Fruit fly (Drosophila melanogaster) whole organism, embryonic: Measurements from ENCODE around the gene CG15641.

Experiments
- ATbp ChIP-seq: fragments of 200-800 bp; sonication (Bioruptor generic); optimal IDR thresholded peaks from 2 replicates; lab custom pipeline; 2017; ENCODE audit warnings: missing biosample characterization, mild to moderate bottlenecking, missing genetic modification characterization, missing genetic modification reagents
- Abd-B ChIP-seq: fragments of 200-800 bp; sonication (Bioruptor generic); optimal IDR thresholded peaks from 2 replicates; lab custom pipeline; 2018; ENCODE audit warnings: missing biosample characterization, mild to moderate bottlenecking, missing genetic modification characterization, moderate library complexity
- Atf3 ChIP-seq: fragments of 200-800 bp; sonication (Bioruptor generic); optimal IDR thresholded peaks from 3 replicates; lab custom pipeline; 2016; ENCODE audit warnings: missing biosample characterization, missing genetic modification characterization
- Awh ChIP-seq: fragments of 200-800 bp; sonication (Bioruptor generic); IDR thresholded peaks from 2 replicates; pipeline ENCODE4, ENCODE4 v1.3.6; 2022; ENCODE audit warnings: missing biosample characterization, missing genetic modification characterization
- Blimp-1 ChIP-seq: fragments of 200-800 bp; sonication (Bioruptor generic); optimal IDR thresholded peaks from 3 replicates; lab custom pipeline; 2018; ENCODE audit warnings: missing biosample characterization, missing genetic modification characterization, mild to moderate bottlenecking, moderate library complexity, missing genetic modification reagents
- C15 ChIP-seq: fragments of 200-800 bp; sonication (Bioruptor generic); IDR thresholded peaks from 3 replicates; pipeline ENCODE4 v1.3.6; 2022; ENCODE audit warnings: missing biosample characterization, missing genetic modification characterization
- CG10267 ChIP-seq: fragments of 200-800 bp; sonication (Bioruptor generic); optimal IDR thresholded peaks from 2 replicates; lab custom pipeline; 2018; ENCODE audit warnings: missing biosample characterization, mild to moderate bottlenecking, missing genetic modification characterization, moderate library complexity
- CG11247 ChIP-seq: fragments of 200-800 bp; sonication (Bioruptor generic); IDR thresholded peaks from 2 replicates; pipeline ENCODE4 v1.3.6; 2022; ENCODE audit warnings: missing biosample characterization, missing genetic modification characterization
- CG13424 ChIP-seq: fragments of 200-800 bp; sonication (Bioruptor generic); optimal IDR thresholded peaks from 2 replicates; lab custom pipeline; 2019; ENCODE audit warnings: missing biosample characterization, mild to moderate bottlenecking, missing genetic modification characterization, moderate library complexity
- CG1647 ChIP-seq: fragments of 200-800 bp; sonication (Bioruptor generic); optimal IDR thresholded peaks from 3 replicates; lab custom pipeline; 2016; ENCODE audit warnings: missing biosample characterization, missing genetic modification characterization
- CG16813 ChIP-seq: fragments of 200-800 bp; sonication (Bioruptor generic); IDR thresholded peaks from 3 replicates; pipeline ENCODE4 v1.3.6; 2022; ENCODE audit warnings: missing biosample characterization, missing genetic modification characterization; ENCODE audit not compliant: partially characterized antibody
- CG17359 ChIP-seq: fragments of 200-800 bp; sonication (Bioruptor generic); optimal IDR thresholded peaks from 3 replicates; lab custom pipeline; 2018; ENCODE audit warnings: missing biosample characterization, mild to moderate bottlenecking, missing genetic modification characterization, moderate library complexity
- CG30020 ChIP-seq: fragments of 200-800 bp; optimal IDR thresholded peaks from 2 replicates; lab custom pipeline; 2019; ENCODE audit warnings: missing biosample characterization, mild to moderate bottlenecking, missing genetic modification characterization, moderate library complexity
- CG3163 ChIP-seq: fragments of 200-800 bp; sonication (Bioruptor generic); optimal IDR thresholded peaks from 3 replicates; lab custom pipeline; 2016; ENCODE audit warnings: missing biosample characterization, missing genetic modification characterization
- CG33213 ChIP-seq: fragments of 200-800 bp; sonication (Bioruptor generic); optimal IDR thresholded peaks from 3 replicates; lab custom pipeline; 2016; ENCODE audit warnings: missing biosample characterization, missing genetic modification characterization
- CG33557 ChIP-seq: fragments of 200-800 bp; sonication (Bioruptor generic); optimal IDR thresholded peaks from 2 replicates; lab custom pipeline; 2019; ENCODE audit warnings: missing biosample characterization, mild to moderate bottlenecking, missing genetic modification characterization, moderate library complexity
- CG34422 ChIP-seq: fragments of 200-800 bp; sonication (Bioruptor generic); IDR thresholded peaks from 3 replicates; pipeline ENCODE4 v1.3.6; 2022; ENCODE audit warnings: missing biosample characterization, missing genetic modification characterization
- CG3838 ChIP-seq: fragments of 200-800 bp; sonication (Bioruptor generic); optimal IDR thresholded peaks from 3 replicates; lab custom pipeline; 2016; ENCODE audit warnings: missing biosample characterization, missing genetic modification characterization
- CG5180 ChIP-seq: fragments of 200-800 bp; sonication (Bioruptor generic); optimal IDR thresholded peaks from 3 replicates; lab custom pipeline; 2017; ENCODE audit warnings: missing biosample characterization, missing genetic modification characterization, mild to moderate bottlenecking, moderate library complexity, missing genetic modification reagents
- CG6175 ChIP-seq: fragments of 200-800 bp; sonication (Bioruptor generic); IDR thresholded peaks from 3 replicates; pipeline ENCODE4 v1.3.6; 2022; ENCODE audit warnings: missing biosample characterization, missing genetic modification characterization
- CG9817 ChIP-seq: fragments of 200-800 bp; sonication (Bioruptor generic); optimal IDR thresholded peaks from 2 replicates; lab custom pipeline; 2018; ENCODE audit warnings: missing biosample characterization, mild to moderate bottlenecking, missing genetic modification characterization, moderate library complexity
- Dref ChIP-seq: fragments of 200-800 bp; sonication (Bioruptor generic); IDR thresholded peaks from 2 replicates; pipeline ENCODE4 v1.3.6; 2022; ENCODE audit warnings: missing biosample characterization, missing genetic modification characterization
- HLH3B ChIP-seq: fragments of 200-800 bp; sonication (Bioruptor generic); IDR thresholded peaks from 2 replicates; pipeline ENCODE4 v1.3.6; 2022; ENCODE audit warnings: missing biosample characterization, missing genetic modification characterization
- Hr3 ChIP-seq: fragments of 200-800 bp; sonication (Bioruptor generic); optimal IDR thresholded peaks from 3 replicates; lab custom pipeline; 2016; ENCODE audit warnings: missing biosample characterization, missing genetic modification characterization
- Hsf ChIP-seq: fragments of 200-800 bp; sonication (Bioruptor generic); optimal IDR thresholded peaks from 3 replicates; lab custom pipeline; 2016; ENCODE audit warnings: missing biosample characterization, missing genetic modification characterization
- MBD-R2 ChIP-seq: fragments of 200-800 bp; sonication (Bioruptor generic); IDR thresholded peaks from 2 replicates; pipeline ENCODE4 v1.3.6; 2022; ENCODE audit warnings: missing biosample characterization, missing genetic modification characterization
- NC2β ChIP-seq: fragments of 200-800 bp; sonication (Bioruptor generic); optimal IDR thresholded peaks from 2 replicates; lab custom pipeline; 2016; ENCODE audit warnings: missing biosample characterization, missing genetic modification characterization
- Oaz ChIP-seq: fragments of 200-800 bp; sonication (Bioruptor generic); IDR thresholded peaks from 2 replicates; pipeline ENCODE4 v1.3.6; 2022; ENCODE audit warnings: missing biosample characterization, missing genetic modification characterization
- Spps ChIP-seq: fragments of 200-800 bp; sonication (Bioruptor generic); optimal IDR thresholded peaks from 2 replicates; lab custom pipeline; 2018; ENCODE audit warnings: missing biosample characterization, mild to moderate bottlenecking, missing genetic modification characterization
- TFAM ChIP-seq: fragments of 200-800 bp; sonication (Bioruptor generic); optimal IDR thresholded peaks from 2 replicates; lab custom pipeline; 2017; ENCODE audit warnings: missing biosample characterization, missing genetic modification characterization, inconsistent platforms
- amos ChIP-seq: fragments of 200-800 bp; sonication (Bioruptor generic); IDR thresholded peaks from 2 replicates; pipeline ENCODE4 v1.3.6; 2022; ENCODE audit warnings: missing biosample characterization, missing genetic modification characterization; ENCODE audit not compliant: partially characterized antibody
- aop ChIP-seq: fragments of 200-800 bp; sonication (Bioruptor generic); IDR thresholded peaks from 2 replicates; pipeline ENCODE4 v1.3.6; 2022; ENCODE audit warnings: missing biosample characterization, missing genetic modification characterization
- caup ChIP-seq: fragments of 200-800 bp; sonication (Bioruptor generic); optimal IDR thresholded peaks from 3 replicates; lab custom pipeline; 2017; ENCODE audit warnings: missing biosample characterization, mild to moderate bottlenecking, missing genetic modification characterization, moderate library complexity; ENCODE audit not compliant: severe bottlenecking
- dysf ChIP-seq: fragments of 200-800 bp; sonication (Bioruptor generic); IDR thresholded peaks from 3 replicates; pipeline ENCODE4 v1.3.6; 2022; ENCODE audit warnings: missing biosample characterization, missing genetic modification characterization
- ems ChIP-seq: fragments of 200-800 bp; sonication (Bioruptor generic); optimal IDR thresholded peaks from 3 replicates; lab custom pipeline; 2016; ENCODE audit warnings: missing biosample characterization, missing genetic modification characterization
- en ChIP-seq: fragments of 200-800 bp; sonication (Bioruptor generic); optimal IDR thresholded peaks from 2 replicates; lab custom pipeline; 2016; ENCODE audit warnings: missing biosample characterization, missing genetic modification characterization
- ewg ChIP-seq: fragments of 200-800 bp; sonication (Bioruptor generic); optimal IDR thresholded peaks from 3 replicates; lab custom pipeline; 2017; ENCODE audit warnings: mild to moderate bottlenecking, missing biosample characterization, missing genetic modification reagents, missing genetic modification characterization
- gfzf ChIP-seq: fragments of 200-800 bp; sonication (Bioruptor generic); optimal IDR thresholded peaks from 2 replicates; lab custom pipeline; 2016; ENCODE audit warnings: missing biosample characterization, mild to moderate bottlenecking, missing genetic modification characterization, moderate library complexity
- gsb ChIP-seq: fragments of 200-800 bp; sonication (Bioruptor generic); IDR thresholded peaks from 2 replicates; pipeline ENCODE4 v1.3.6; 2022; ENCODE audit warnings: missing biosample characterization, missing genetic modification characterization
- ham ChIP-seq: fragments of 200-800 bp; sonication (Bioruptor generic); IDR thresholded peaks from 2 replicates; pipeline ENCODE4 v1.3.6; 2022; ENCODE audit warnings: missing biosample characterization, missing genetic modification characterization
- hbn ChIP-seq: fragments of 200-800 bp; sonication (Bioruptor generic); IDR thresholded peaks from 2 replicates; pipeline ENCODE4 v1.3.6; 2022; ENCODE audit warnings: missing biosample characterization, missing genetic modification characterization; ENCODE audit not compliant: partially characterized antibody
- jigr1 ChIP-seq: fragments of 200-800 bp; sonication (Bioruptor generic); IDR thresholded peaks from 3 replicates; pipeline ENCODE4 v1.3.6; 2022; ENCODE audit warnings: missing biosample characterization, missing genetic modification characterization
- luna ChIP-seq: fragments of 200-800 bp; sonication (Bioruptor generic); optimal IDR thresholded peaks from 2 replicates; lab custom pipeline; 2016; ENCODE audit warnings: missing biosample characterization, missing genetic modification characterization
- onecut ChIP-seq: fragments of 200-800 bp; sonication (Bioruptor generic); IDR thresholded peaks from 2 replicates; pipeline ENCODE4 v1.3.6; 2022; ENCODE audit warnings: missing biosample characterization, missing genetic modification characterization
- pita ChIP-seq: fragments of 200-800 bp; sonication (Bioruptor generic); optimal IDR thresholded peaks from 2 replicates; lab custom pipeline; 2017; ENCODE audit warnings: missing biosample characterization, mild to moderate bottlenecking, missing genetic modification characterization
- pnt ChIP-seq: fragments of 200-800 bp; sonication (Bioruptor generic); optimal IDR thresholded peaks from 3 replicates; lab custom pipeline; 2016; ENCODE audit warnings: missing biosample characterization, missing genetic modification characterization
- sisA ChIP-seq: fragments of 200-800 bp; sonication (Bioruptor generic); IDR thresholded peaks from 2 replicates; pipeline ENCODE4 v1.3.6; 2022; ENCODE audit warnings: missing biosample characterization, missing genetic modification characterization
- slbo ChIP-seq: fragments of 200-800 bp; sonication (Bioruptor generic); IDR thresholded peaks from 2 replicates; pipeline ENCODE4 v1.3.6; 2022; ENCODE audit warnings: missing biosample characterization, missing genetic modification characterization
- toy ChIP-seq: fragments of 200-800 bp; sonication (Bioruptor generic); IDR thresholded peaks from 2 replicates; pipeline ENCODE4 v1.3.6; 2022; ENCODE audit warnings: missing biosample characterization, missing genetic modification characterization
- vfl ChIP-seq: fragments of 200-800 bp; sonication (Bioruptor generic); optimal IDR thresholded peaks from 2 replicates; lab custom pipeline; 2016; ENCODE audit warnings: missing biosample characterization, missing genetic modification characterization
- vnd ChIP-seq: fragments of 200-800 bp; sonication (Bioruptor generic); IDR thresholded peaks from 3 replicates; pipeline ENCODE4 v1.3.6; 2022; ENCODE audit warnings: missing biosample characterization, missing genetic modification characterization; ENCODE audit not compliant: partially characterized antibody
- zfh2 ChIP-seq: fragments of 200-800 bp; sonication (Bioruptor generic); optimal IDR thresholded peaks from 2 replicates; lab custom pipeline; 2016; ENCODE audit warnings: missing biosample characterization, missing genetic modification characterization

CG15641 gene

dm6 chrX:15475367-15475789, 7.7 kb downstream of the CG15641 start, which contains the start of gene mh (continued):
- TF ChIP-seq CG30020 (tag; lab: Kevin White, UChicago) (no peak), CG33557 (GFP tag; lab: Kevin White, UChicago) (no peak), zfh2 (GFP tag; lab: Kevin White, UChicago) (no peak), Blimp-1 (GFP tag; lab: Kevin White, UChicago) (no peak), CG16813 (GFP tag; lab: Robert Waterston, UW) (peak; percentile 66), toy (GFP tag; lab: Robert Waterston, UW) (no peak), CG6175 (GFP tag; lab: Robert Waterston, UW) (no peak), jigr1 (GFP tag; lab: Robert Waterston, UW) (no peak), ems (GFP tag; lab: Kevin White, UChicago) (no peak), TFAM (GFP tag; lab: Kevin White, UChicago) (no peak), CG5180 (GFP tag; lab: Kevin White, UChicago) (no peak), CG11247 (GFP tag; lab: Robert Waterston, UW) (no peak), ewg (GFP tag; lab: Kevin White, UChicago) (peak; percentile 60), en (GFP tag; lab: Kevin White, UChicago) (no peak), ham (GFP tag; lab: Robert Waterston, UW) (no peak), vfl (no peak), CG1647 (GFP tag; lab: Kevin White, UChicago) (no peak), Abd-B (GFP tag; lab: Kevin White, UChicago) (peak; percentile 64), aop (GFP tag; lab: Robert Waterston, UW) (no peak), CG17359 (tag; lab: Kevin White, UChicago) (no peak), gfzf (GFP tag; lab: Kevin White, UChicago) (peak; percentile 73), CG13424 (peak; percentile 48), HLH3B (GFP tag; lab: Robert Waterston, UW) (no peak), Spps (no peak), C15 (GFP tag; lab: Robert Waterston, UW) (no peak), NC2β (GFP tag; lab: Kevin White, UChicago) (no peak), hbn (GFP tag; lab: Robert Waterston, UW) (peak; percentile 21; the same call in 1 of the 2 replicates), CG3163 (GFP tag; lab: Kevin White, UChicago) (no peak), pita (GFP tag; lab: Kevin White, UChicago) (no peak), dysf (peak; percentile 48; the same call in 1 of the 3 replicates), onecut (GFP tag; lab: Robert Waterston, UW) (no peak), Dref (peak; percentile 80), Hsf (peak; percentile 30), caup (GFP tag; lab: Kevin White, UChicago) (no peak), vnd (peak; percentile 68; the same call in 2 of the 3 replicates), CG3838 (GFP tag; lab: Kevin White, UChicago) (no peak), CG33213 (GFP tag; lab: Kevin White, UChicago) (no peak), luna (GFP tag; lab: Kevin White, UChicago) (no peak), Awh (GFP tag; lab: Robert Waterston, UW) (no peak), ATbp (GFP tag; lab: Kevin White, UChicago) (no peak), CG34422 (GFP tag; lab: Robert Waterston, UW) (no peak), sisA (GFP tag; lab: Robert Waterston, UW) (peak; percentile 50), gsb (no peak), pnt (GFP tag; lab: Kevin White, UChicago) (no peak), Atf3 (GFP tag; lab: Kevin White, UChicago) (no peak), Oaz (GFP tag; lab: Robert Waterston, UW) (no peak), CG10267 (tag; lab: Kevin White, UChicago) (no peak), MBD-R2 (GFP tag; lab: Robert Waterston, UW) (peak; percentile 66), Hr3 (GFP tag; lab: Kevin White, UChicago) (no peak), CG9817 (peak; percentile 32), amos (GFP tag; lab: Robert Waterston, UW) (peak; percentile 75), slbo (GFP tag; lab: Robert Waterston, UW) (peak; percentile 48)
